Worm (Caenorhabditis elegans) whole organism, mixed stage, embryonic: ENCODE results near the gene cyp-23A1.

ENCODE experiments used
- ceh-39 ChIP-seq: fragments of 150-350 bp; optimal IDR thresholded peaks from 2 replicates; lab custom pipeline; 2014; ENCODE audit warnings: missing biosample characterization, missing genetic modification characterization
- ces-1 ChIP-seq: fragments of 150-350 bp; optimal IDR thresholded peaks from 2 replicates; lab custom pipeline; 2014; ENCODE audit warnings: missing biosample characterization, missing genetic modification reagents, missing genetic modification characterization
- lin-13 ChIP-seq: fragments of 150-350 bp; optimal IDR thresholded peaks from 2 replicates; lab custom pipeline; 2014; ENCODE audit warnings: missing biosample characterization, missing genetic modification characterization
- nhr-12 ChIP-seq: fragments of 150-350 bp; optimal IDR thresholded peaks from 2 replicates; lab custom pipeline; 2014; ENCODE audit warnings: missing biosample characterization, missing genetic modification characterization
- pha-4 ChIP-seq: fragments of 150-350 bp; optimal IDR thresholded peaks from 2 replicates; lab custom pipeline; 2018; ENCODE audit warnings: missing biosample characterization, missing genetic modification reagents, missing genetic modification characterization
- snpc-4 ChIP-seq: fragments of 150-350 bp; optimal IDR thresholded peaks from 2 replicates; lab custom pipeline; 2014; ENCODE audit warnings: missing biosample characterization, missing genetic modification characterization
- sptf-1 ChIP-seq: sonication (generic microtip); optimal IDR thresholded peaks from 2 replicates; lab custom pipeline; 2017; ENCODE audit warnings: mild to moderate bottlenecking, missing genetic modification characterization, moderate library complexity, missing compliant biosample characterization

ce11 chrII:4510684-4511083 lies 1.3 kb upstream of the cyp-23A1 start:
- TF ChIP-seq lin-13 (tag; lab: Kevin White, UChicago): no peak
- no peak for TF ChIP-seq ces-1 (GFP tag; lab: Kevin White, UChicago)
- TF ChIP-seq nhr-12 (tag; lab: Kevin White, UChicago): no peak
- no peak for TF ChIP-seq snpc-4 (tag; lab: Kevin White, UChicago)
- no peak for TF ChIP-seq ceh-39
- TF ChIP-seq sptf-1 (tag; lab: Kevin White, UChicago): no peak
- no peak for TF ChIP-seq pha-4 (tag; lab: Kevin White, UChicago)
